In genomic region chrX:14504551-14504902, ce11 we compare ENCODE assay signal across 1 worm cellular context.
TF ChIP-seq lines count a peak whose summit lies in the region.

No protein-coding gene starts in this region.

TF ChIP-seq in whole organism, L4 larva, 104 proteins besides CTCF, POLR2A, EP300 and RAD21 (continued from another document):
- TF ChIP-seq Y5F2A.4 (GFP tag; optimal IDR thresholded peaks at IDR 0.05; lab: Kevin White, UChicago) (no peak), ceh-28 (tag; optimal IDR thresholded peaks at IDR 0.05; lab: Kevin White, UChicago) (no peak), nhr-48 (tag; optimal IDR thresholded peaks at IDR 0.05; lab: Kevin White, UChicago) (no peak), lin-38 (GFP tag; IDR thresholded peaks at IDR 0.05; lab: Robert Waterston, UW) (no peak), dmd-6 (GFP tag; IDR thresholded peaks at IDR 0.05; lab: Robert Waterston, UW) (peak; percentile 35), Y105C5A.15 (GFP tag; IDR thresholded peaks at IDR 0.05; lab: Robert Waterston, UW) (no peak), mxl-3 (GFP tag; optimal IDR thresholded peaks at IDR 0.05; lab: Kevin White, UChicago) (peak; percentile 47), mes-2 (tag; optimal IDR thresholded peaks at IDR 0.05; lab: Kevin White, UChicago; ENCODE audit: poor library complexity, severe bottlenecking) (no peak), F10B5.3 (tag; optimal IDR thresholded peaks at IDR 0.05; lab: Kevin White, UChicago) (peak; percentile 7), nhr-111 (GFP tag; optimal IDR thresholded peaks at IDR 0.05; lab: Kevin White, UChicago) (no peak), tra-1 (GFP tag; IDR thresholded peaks at IDR 0.05; lab: Robert Waterston, UW) (0 out of 2 replicates have a peak, but pooled peaks have one; percentile 12), F44E2.7 (GFP tag; IDR thresholded peaks at IDR 0.05; lab: Robert Waterston, UW) (0 out of 2 replicates have a peak, but pooled peaks have one; percentile 0), arid-1 (GFP tag; conservative IDR thresholded peaks at IDR 0.05; lab: Robert Waterston, UW) (no peak), ceh-32 (tag; optimal IDR thresholded peaks at IDR 0.05; lab: Kevin White, UChicago; ENCODE audit: poor library complexity) (no peak), lir-3 (tag; optimal IDR thresholded peaks at IDR 0.05; lab: Kevin White, UChicago) (no peak), pqm-1 (tag; optimal IDR thresholded peaks at IDR 0.05; lab: Kevin White, UChicago) (peak; percentile 72), dve-1 (tag; optimal IDR thresholded peaks at IDR 0.05; lab: Kevin White, UChicago; ENCODE audit: insufficient read depth) (peak; percentile 54), lin-1 (GFP tag; IDR thresholded peaks at IDR 0.05; lab: Robert Waterston, UW) (0 out of 2 replicates have a peak, but pooled peaks have one; percentile 20), hlh-11 (tag; optimal IDR thresholded peaks at IDR 0.05; lab: Kevin White, UChicago) (peak; percentile 41), lin-13 (GFP tag; optimal IDR thresholded peaks at IDR 0.05; lab: Kevin White, UChicago) (no peak), ceh-20 (GFP tag; IDR thresholded peaks at IDR 0.05; lab: Robert Waterston, UW) (no peak), cey-2 (tag; optimal IDR thresholded peaks at IDR 0.05; lab: Kevin White, UChicago; ENCODE audit: borderline replicate concordance, insufficient read depth) (no peak), mxl-2 (GFP tag; conservative IDR thresholded peaks at IDR 0.05; lab: Robert Waterston, UW) (no peak), daf-16 (GFP tag; optimal IDR thresholded peaks at IDR 0.05; lab: Kevin White, UChicago) (no peak), daf-16 (tag; optimal IDR thresholded peaks at IDR 0.05; lab: Kevin White, UChicago) (peak; percentile 36), nhr-28 (tag; optimal IDR thresholded peaks at IDR 0.05; lab: Kevin White, UChicago) (peak; percentile 83), nhr-25 (tag; optimal IDR thresholded peaks at IDR 0.05; lab: Kevin White, UChicago; ENCODE audit: borderline replicate concordance, insufficient read depth) (no peak), ZK337.2 (GFP tag; IDR thresholded peaks at IDR 0.05; lab: Robert Waterston, UW) (no peak)
